Worm (Caenorhabditis elegans) whole organism, L2 larva: ENCODE results near the gene nhx-4.
A peak's percentile ranks its signal among the peaks of the same experiment; 100 is the strongest.

Source experiments
- F13H6.1 ChIP-seq: sonication (generic microtip); optimal IDR thresholded peaks from 2 replicates; lab custom pipeline; 2016; ENCODE audit warnings: missing genetic modification characterization, missing compliant biosample characterization
- R02D3.7 ChIP-seq: fragments of 150-350 bp; optimal IDR thresholded peaks from 2 replicates; lab custom pipeline; 2014; ENCODE audit warnings: missing biosample characterization, missing genetic modification characterization
- alr-1 ChIP-seq: fragments of 150-350 bp; optimal IDR thresholded peaks from 2 replicates; lab custom pipeline; 2014; ENCODE audit warnings: missing biosample characterization, missing genetic modification characterization
- aly-2 ChIP-seq: fragments of 150-350 bp; optimal IDR thresholded peaks from 2 replicates; lab custom pipeline; 2014; ENCODE audit warnings: missing biosample characterization, missing genetic modification characterization
- ama-1 ChIP-seq: fragments of 150-350 bp; optimal IDR thresholded peaks from 2 replicates; lab custom pipeline; 2018; ENCODE audit warnings: inconsistent platforms
- blmp-1 ChIP-seq: sonication (generic microtip); optimal IDR thresholded peaks from 2 replicates; lab custom pipeline; 2017; ENCODE audit warnings: missing genetic modification characterization, mild to moderate bottlenecking, missing compliant biosample characterization, antibody characterized with exemption, moderate library complexity; ENCODE audit not compliant: insufficient read depth
- ceh-82 ChIP-seq: fragments of 150-350 bp; optimal IDR thresholded peaks from 2 replicates; lab custom pipeline; 2014; ENCODE audit warnings: missing biosample characterization, missing genetic modification characterization
- crh-2 ChIP-seq: sonication (generic microtip); optimal IDR thresholded peaks from 2 replicates; lab custom pipeline; 2017; ENCODE audit warnings: missing biosample characterization, missing genetic modification characterization
- dmd-4 ChIP-seq: sonication (generic microtip); optimal IDR thresholded peaks from 2 replicates; lab custom pipeline; 2017; ENCODE audit warnings: missing biosample characterization, missing genetic modification characterization
- egl-27 ChIP-seq: sonication (generic microtip); optimal IDR thresholded peaks from 3 replicates; lab custom pipeline; 2017; ENCODE audit warnings: missing biosample characterization, missing genetic modification reagents, missing genetic modification characterization
- fos-1 ChIP-seq: fragments of 150-350 bp; optimal IDR thresholded peaks from 2 replicates; lab custom pipeline; 2014; ENCODE audit warnings: missing biosample characterization, missing genetic modification characterization
- gmeb-1 ChIP-seq: fragments of 150-350 bp; optimal IDR thresholded peaks from 2 replicates; lab custom pipeline; 2014; ENCODE audit warnings: missing biosample characterization, missing genetic modification characterization
- lin-11 ChIP-seq: fragments of 150-350 bp; sonication (generic microtip); optimal IDR thresholded peaks from 2 replicates; lab custom pipeline; 2014; ENCODE audit warnings: missing biosample characterization, missing genetic modification characterization, inconsistent platforms, mixed read lengths
- lin-13 ChIP-seq: fragments of 150-350 bp; optimal IDR thresholded peaks from 2 replicates; lab custom pipeline; 2014; ENCODE audit warnings: missing biosample characterization, missing genetic modification reagents, missing genetic modification characterization
- lin-39 ChIP-seq: fragments of 150-350 bp; optimal IDR thresholded peaks from 2 replicates; lab custom pipeline; 2014; ENCODE audit warnings: missing biosample characterization, missing genetic modification reagents, missing genetic modification characterization
- lsy-2 ChIP-seq, 2 experiments: fragments of 150-350 bp in 1 of 2; sonication (generic microtip) in 1 of 2; optimal IDR thresholded peaks; 2 replicates each; lab custom pipeline; 2014 to 2017; ENCODE audit warnings: missing biosample characterization in 2 of 2, missing genetic modification characterization in 2 of 2
- mab-5 ChIP-seq: fragments of 150-350 bp; optimal IDR thresholded peaks from 2 replicates; lab custom pipeline; 2014; ENCODE audit warnings: missing biosample characterization, missing genetic modification characterization
- mbf-1 ChIP-seq: sonication (generic microtip); optimal IDR thresholded peaks from 2 replicates; lab custom pipeline; 2017; ENCODE audit warnings: missing biosample characterization, missing genetic modification characterization
- nhr-10 ChIP-seq: sonication (generic microtip); optimal IDR thresholded peaks from 2 replicates; lab custom pipeline; 2017; ENCODE audit warnings: missing biosample characterization, missing genetic modification characterization
- nhr-129 ChIP-seq: fragments of 150-350 bp; optimal IDR thresholded peaks from 2 replicates; lab custom pipeline; 2014; ENCODE audit warnings: missing biosample characterization, missing genetic modification characterization
- nhr-21 ChIP-seq: fragments of 150-350 bp; optimal IDR thresholded peaks from 2 replicates; lab custom pipeline; 2014; ENCODE audit warnings: missing biosample characterization, missing genetic modification characterization
- nhr-23 ChIP-seq: fragments of 150-350 bp; optimal IDR thresholded peaks from 2 replicates; lab custom pipeline; 2014; ENCODE audit warnings: missing biosample characterization, missing genetic modification reagents, missing genetic modification characterization
- nhr-25 ChIP-seq: fragments of 150-350 bp; sonication (generic microtip); optimal IDR thresholded peaks from 3 replicates; lab custom pipeline; 2014; ENCODE audit warnings: missing biosample characterization, missing genetic modification characterization
- nhr-6 ChIP-seq: fragments of 150-350 bp; optimal IDR thresholded peaks from 2 replicates; lab custom pipeline; 2014; ENCODE audit warnings: missing biosample characterization, missing genetic modification characterization
- sem-4 ChIP-seq: fragments of 150-350 bp; optimal IDR thresholded peaks from 2 replicates; lab custom pipeline; 2014; ENCODE audit warnings: missing biosample characterization, missing genetic modification reagents, missing genetic modification characterization
- skn-1 ChIP-seq: sonication (generic microtip); optimal IDR thresholded peaks from 2 replicates; lab custom pipeline; 2017; ENCODE audit warnings: missing biosample characterization, missing genetic modification characterization
- sma-9 ChIP-seq, 2 experiments: fragments of 150-350 bp in 1 of 2; sonication (generic microtip) in 1 of 2; optimal IDR thresholded peaks; 2 replicates each; lab custom pipeline; 2014 to 2016; ENCODE audit warnings: missing genetic modification characterization in 2 of 2, mild to moderate bottlenecking in 1 of 2, missing biosample characterization in 1 of 2, missing compliant biosample characterization in 1 of 2, missing genetic modification reagents in 1 of 2, moderate library complexity in 1 of 2
- unc-39 ChIP-seq: fragments of 150-350 bp; optimal IDR thresholded peaks from 2 replicates; lab custom pipeline; 2014; ENCODE audit warnings: missing biosample characterization, missing genetic modification characterization
- unc-55 ChIP-seq: fragments of 150-350 bp; sonication (generic microtip); optimal IDR thresholded peaks from 3 replicates; lab custom pipeline; 2014; ENCODE audit warnings: missing biosample characterization, missing genetic modification reagents, missing genetic modification characterization
- unc-62 ChIP-seq: fragments of 150-350 bp; optimal IDR thresholded peaks from 2 replicates; lab custom pipeline; 2014; ENCODE audit warnings: missing biosample characterization, missing genetic modification reagents, missing genetic modification characterization
- zag-1 ChIP-seq: fragments of 150-350 bp; optimal IDR thresholded peaks from 2 replicates; lab custom pipeline; 2014; ENCODE audit warnings: missing biosample characterization, missing genetic modification characterization
- ztf-1 ChIP-seq: fragments of 200-800 bp; sonication (Bioruptor generic); conservative IDR thresholded peaks from 2 replicates; pipeline ENCODE4 v1.3.6; 2022; ENCODE audit warnings: missing genetic modification characterization, missing compliant biosample characterization
- ztf-11 ChIP-seq: sonication (generic microtip); optimal IDR thresholded peaks from 2 replicates; lab custom pipeline; 2017; ENCODE audit warnings: missing biosample characterization, missing genetic modification characterization
- ztf-4 ChIP-seq: fragments of 150-350 bp; optimal IDR thresholded peaks from 2 replicates; lab custom pipeline; 2014; ENCODE audit warnings: missing biosample characterization, missing genetic modification characterization

The nhx-4 gene

DNA sequence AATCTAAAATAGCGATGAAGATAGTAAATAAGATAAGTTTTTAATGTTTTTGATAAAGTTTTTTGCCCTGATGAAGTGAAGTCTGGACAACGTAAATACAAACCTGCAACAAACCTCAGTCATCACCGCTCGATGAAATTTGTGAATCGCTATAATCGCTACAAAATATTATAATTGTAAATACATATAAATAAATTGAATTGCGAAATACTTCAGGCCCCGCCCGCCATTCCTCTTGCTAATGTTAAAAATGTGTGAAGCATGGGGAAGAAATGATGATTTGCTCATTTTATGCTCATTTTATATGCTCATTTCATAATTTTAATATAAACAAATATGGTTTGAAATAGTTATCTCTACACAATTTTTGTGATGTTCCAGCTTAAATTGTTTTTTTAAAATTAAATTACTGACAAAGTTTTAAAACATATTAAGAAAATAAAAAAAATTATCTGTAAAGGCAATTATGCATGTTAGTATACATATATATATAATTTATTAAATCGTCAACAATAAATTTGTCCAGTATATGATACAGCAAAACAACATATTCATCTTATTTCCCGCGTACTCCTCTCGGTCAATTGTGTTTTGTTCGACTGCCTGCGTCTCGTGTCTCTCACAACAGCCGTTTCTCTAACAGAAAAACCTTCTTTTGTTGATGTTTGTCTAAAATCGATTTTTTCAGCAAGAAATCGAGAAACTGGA is 9.9 kb upstream of the nhx-4 start, which contains the start of gene sid-5:
Gene sid-5 (plus strand): TSS at position 658 of the 708 bp plus-strand sequence.
- TF ChIP-seq nhr-25 (tag; lab: Kevin White, UChicago) = peak; percentile 8
- TF ChIP-seq nhr-21 = no peak
- TF ChIP-seq mab-5 (tag; lab: Kevin White, UChicago) = no peak
- no peak for TF ChIP-seq ama-1 (lab: Kevin White, UChicago)
- no peak for TF ChIP-seq blmp-1
- no peak for TF ChIP-seq sma-9 (GFP tag; optimal IDR thresholded peaks at IDR 0.05; lab: Kevin White, UChicago)
- no peak for TF ChIP-seq sma-9 (tag; optimal IDR thresholded peaks at IDR 0.05; lab: Kevin White, UChicago)
- TF ChIP-seq unc-39 (tag; lab: Kevin White, UChicago) = no peak
- peak; percentile 7 for TF ChIP-seq nhr-129
- no peak for TF ChIP-seq unc-55 (GFP tag; lab: Kevin White, UChicago)
- TF ChIP-seq lin-39 (tag; lab: Kevin White, UChicago) = no peak

DNA sequence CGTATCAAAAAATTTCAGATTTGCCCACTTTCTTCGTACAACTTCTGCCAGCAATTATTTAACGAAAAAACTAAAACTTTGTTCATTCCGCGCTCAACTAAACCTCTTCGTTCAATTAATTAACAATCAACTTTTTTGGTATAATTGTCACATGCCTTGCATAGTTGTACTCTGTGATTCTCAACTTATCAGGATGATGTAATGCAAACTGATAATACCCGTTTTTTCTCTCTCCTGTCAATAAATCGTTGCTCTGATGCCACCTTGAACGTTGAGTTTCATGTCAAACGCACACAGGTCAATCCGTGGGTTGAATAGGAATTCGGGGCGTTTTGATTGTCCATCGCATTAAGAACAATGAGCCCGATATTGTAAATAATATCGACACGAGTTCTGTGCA is 8.5 kb upstream of the nhx-4 start:
- TF ChIP-seq sma-9 (GFP tag; optimal IDR thresholded peaks at IDR 0.05; lab: Kevin White, UChicago) = peak; percentile 38
- TF ChIP-seq sma-9 (tag; optimal IDR thresholded peaks at IDR 0.05; lab: Kevin White, UChicago) = no peak
- TF ChIP-seq ceh-82 (tag; lab: Kevin White, UChicago) = no peak
- TF ChIP-seq nhr-23 (tag; lab: Kevin White, UChicago) = no peak
- no peak for TF ChIP-seq zag-1 (tag; lab: Kevin White, UChicago)
- peak; percentile 65 for TF ChIP-seq crh-2 (tag; lab: Kevin White, UChicago)
- TF ChIP-seq F13H6.1 (tag; lab: Kevin White, UChicago) = peak; percentile 47
- TF ChIP-seq nhr-10 (tag; lab: Kevin White, UChicago) = no peak
- peak; percentile 67 for TF ChIP-seq fos-1 (tag; lab: Kevin White, UChicago)
- peak; percentile 84 for TF ChIP-seq nhr-129
- no peak for TF ChIP-seq nhr-6 (tag; lab: Kevin White, UChicago)

DNA sequence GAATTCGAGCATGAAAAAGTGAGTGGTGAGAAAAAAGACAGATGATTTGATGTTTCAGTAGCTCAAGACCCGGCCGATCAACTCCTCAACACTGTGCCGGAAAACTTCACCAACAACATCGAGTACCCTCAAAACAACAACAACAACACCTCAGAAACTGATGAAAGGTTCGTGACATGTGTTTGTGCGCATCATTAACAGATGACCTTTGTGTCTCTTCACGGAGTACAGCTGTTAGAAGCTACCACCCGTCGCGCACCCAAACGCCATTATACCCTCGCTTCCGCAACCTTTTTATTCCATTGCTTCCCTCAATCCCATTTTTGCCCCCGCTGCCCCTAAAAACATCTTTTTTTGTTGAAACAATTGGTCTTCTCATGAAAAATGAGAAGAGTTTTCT is 1.2 kb downstream of the nhx-4 start:
- TF ChIP-seq unc-55 (GFP tag; lab: Kevin White, UChicago) = no peak
- TF ChIP-seq sma-9 (GFP tag; optimal IDR thresholded peaks at IDR 0.05; lab: Kevin White, UChicago) = no peak
- no peak for TF ChIP-seq sma-9 (tag; optimal IDR thresholded peaks at IDR 0.05; lab: Kevin White, UChicago)
- TF ChIP-seq mbf-1 (tag; lab: Kevin White, UChicago) = no peak
- TF ChIP-seq ztf-1 = no peak
- TF ChIP-seq fos-1 (tag; lab: Kevin White, UChicago) = no peak
- TF ChIP-seq unc-62 = no peak
- TF ChIP-seq alr-1 (tag; lab: Kevin White, UChicago) = no peak
- TF ChIP-seq egl-27 (tag; lab: Kevin White, UChicago) = no peak
- TF ChIP-seq sem-4 = no peak
- TF ChIP-seq lin-13 = no peak
- TF ChIP-seq gmeb-1 (tag; lab: Kevin White, UChicago) = no peak
- TF ChIP-seq, all 48 proteins: peak for 0

DNA sequence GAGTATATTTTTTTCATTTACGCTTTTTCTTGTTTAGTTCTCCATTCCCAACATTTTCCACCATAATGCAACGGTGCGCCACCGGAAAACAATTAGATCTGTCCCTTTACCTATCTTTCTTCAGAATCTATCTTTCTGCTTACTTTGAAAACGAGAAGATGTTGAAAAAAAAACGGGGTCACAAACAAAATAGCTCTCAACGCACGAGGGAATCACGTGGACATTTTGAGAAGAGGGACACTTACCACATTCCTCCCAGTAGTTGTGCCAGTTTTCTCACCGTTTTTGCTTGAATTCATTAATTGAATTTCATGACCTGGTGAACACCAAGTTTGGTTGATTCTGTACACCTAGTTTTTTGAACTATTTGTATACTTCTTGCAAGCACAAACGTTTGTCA is 2.1 kb downstream of the nhx-4 start:
- TF ChIP-seq nhr-129 (peak; percentile 10), crh-2 (tag; lab: Kevin White, UChicago) (no peak), nhr-25 (tag; lab: Kevin White, UChicago) (no peak), nhr-6 (tag; lab: Kevin White, UChicago) (peak; percentile 15), sma-9 (GFP tag; optimal IDR thresholded peaks at IDR 0.05; lab: Kevin White, UChicago) (peak; percentile 38), sma-9 (tag; optimal IDR thresholded peaks at IDR 0.05; lab: Kevin White, UChicago) (no peak)

DNA sequence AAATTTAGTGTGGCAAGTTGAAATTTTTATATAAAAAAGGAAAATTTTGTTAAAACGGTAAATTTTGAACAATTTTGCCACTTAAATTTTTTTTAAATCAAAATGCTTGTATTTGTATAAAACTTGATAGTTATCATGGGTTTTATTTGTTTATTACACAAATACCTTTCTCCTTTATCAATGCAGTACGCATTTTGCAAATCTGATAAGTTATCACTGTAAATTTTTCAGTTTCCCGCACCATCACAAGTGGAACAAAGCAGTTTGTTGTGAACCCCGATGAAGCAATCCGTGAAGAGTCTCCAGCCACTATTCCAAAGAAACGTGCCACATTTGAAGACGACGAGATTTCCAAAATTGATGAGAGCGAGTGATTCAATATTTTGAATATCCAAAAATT is 6.0 kb downstream of the nhx-4 start:
- TF ChIP-seq unc-62 = no peak
- no peak for TF ChIP-seq unc-55 (GFP tag; lab: Kevin White, UChicago)
- no peak for TF ChIP-seq aly-2 (tag; lab: Kevin White, UChicago)
- TF ChIP-seq ztf-1 = no peak
- TF ChIP-seq fos-1 (tag; lab: Kevin White, UChicago) = no peak
- no peak for TF ChIP-seq lsy-2 (tag; optimal IDR thresholded peaks at IDR 0.05; lab: Kevin White, UChicago)
- no peak for TF ChIP-seq ztf-11 (tag; lab: Kevin White, UChicago)
- TF ChIP-seq sem-4 = no peak
- no peak for TF ChIP-seq skn-1 (tag; lab: Kevin White, UChicago)
- TF ChIP-seq lin-39 (tag; lab: Kevin White, UChicago) = no peak
- TF ChIP-seq ztf-4 (tag; lab: Kevin White, UChicago) = no peak
- no peak for TF ChIP-seq nhr-6 (tag; lab: Kevin White, UChicago)
- TF ChIP-seq dmd-4 (tag; lab: Kevin White, UChicago) = no peak
- no peak for TF ChIP-seq crh-2 (tag; lab: Kevin White, UChicago)
- no peak for TF ChIP-seq gmeb-1 (tag; lab: Kevin White, UChicago)
- TF ChIP-seq lin-11 (tag; lab: Kevin White, UChicago) = no peak
- TF ChIP-seq R02D3.7 = no peak
